Fruit fly (Drosophila melanogaster) whole organism, pupa: Measurements from ENCODE around the gene sad.

Experiments
- CG10348 ChIP-seq: fragments of 200-800 bp; sonication (Bioruptor generic); IDR thresholded peaks from 2 replicates; pipeline ENCODE4 v1.3.6; 2022; ENCODE audit warnings: missing biosample characterization, missing genetic modification characterization
- CG12605 ChIP-seq: fragments of 200-800 bp; sonication (Bioruptor generic); IDR thresholded peaks from 2 replicates; pipeline ENCODE4 v1.3.6; 2022; ENCODE audit warnings: missing biosample characterization, missing genetic modification characterization
- CG13204 ChIP-seq: fragments of 200-800 bp; sonication (Bioruptor generic); optimal IDR thresholded peaks from 2 replicates; lab custom pipeline; 2018; ENCODE audit warnings: missing biosample characterization, mild to moderate bottlenecking, missing genetic modification characterization, moderate library complexity
- CG17806 ChIP-seq: fragments of 200-800 bp; sonication (Bioruptor generic); optimal IDR thresholded peaks from 2 replicates; lab custom pipeline; 2018; ENCODE audit warnings: missing biosample characterization, mild to moderate bottlenecking, missing genetic modification characterization, moderate library complexity
- CG32121 ChIP-seq: fragments of 200-800 bp; sonication (Bioruptor generic); IDR thresholded peaks from 2 replicates; pipeline ENCODE4 v1.3.6; 2022; ENCODE audit warnings: missing biosample characterization, missing genetic modification characterization
- CG34367 ChIP-seq: fragments of 200-800 bp; sonication (Bioruptor generic); optimal IDR thresholded peaks from 2 replicates; lab custom pipeline; 2018; ENCODE audit warnings: missing biosample characterization, mild to moderate bottlenecking, missing genetic modification characterization
- CG8159 ChIP-seq: fragments of 200-800 bp; sonication (Bioruptor generic); optimal IDR thresholded peaks from 3 replicates; lab custom pipeline; 2018; ENCODE audit warnings: missing biosample characterization, mild to moderate bottlenecking, missing genetic modification characterization, moderate library complexity
- CG9948 ChIP-seq: fragments of 200-800 bp; sonication (Bioruptor generic); optimal IDR thresholded peaks from 2 replicates; lab custom pipeline; 2018; ENCODE audit warnings: missing biosample characterization, mild to moderate bottlenecking, missing genetic modification characterization, moderate library complexity
- EcR ChIP-seq: fragments of 200-800 bp; sonication (Bioruptor generic); optimal IDR thresholded peaks from 3 replicates; lab custom pipeline; 2019; ENCODE audit warnings: missing biosample characterization, missing genetic modification characterization, mild to moderate bottlenecking, moderate library complexity, missing genetic modification reagents
- Pif1A ChIP-seq: fragments of 200-800 bp; sonication (Bioruptor generic); optimal IDR thresholded peaks from 3 replicates; lab custom pipeline; 2016; ENCODE audit warnings: missing biosample characterization, missing genetic modification characterization
- Pif1B ChIP-seq: fragments of 200-800 bp; sonication (Bioruptor generic); optimal IDR thresholded peaks from 3 replicates; lab custom pipeline; 2016; ENCODE audit warnings: missing biosample characterization, missing genetic modification characterization
- rn ChIP-seq: fragments of 200-800 bp; sonication (Bioruptor generic); IDR thresholded peaks from 2 replicates; pipeline ENCODE4 v1.3.6; 2022; ENCODE audit warnings: missing biosample characterization, missing genetic modification characterization

DNA sequence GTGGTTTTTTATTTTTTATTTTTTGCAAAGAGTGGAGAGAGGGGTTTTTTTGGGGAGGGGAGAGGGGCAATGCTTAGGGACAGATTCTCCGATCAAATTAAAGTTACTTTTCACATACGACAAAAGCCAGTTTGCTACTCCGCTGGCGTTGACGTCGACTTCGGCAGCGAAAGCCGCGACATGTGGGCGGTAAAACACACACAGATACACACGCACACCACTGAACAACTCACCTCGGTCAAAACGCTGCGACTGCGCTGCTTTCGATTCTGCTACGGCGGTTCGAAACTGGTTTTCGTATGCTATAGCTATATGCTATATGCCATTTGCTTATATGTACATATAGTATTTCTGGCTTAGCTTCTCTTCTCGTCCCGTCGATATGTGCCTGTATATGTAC is 8.5 kb upstream of the sad start:
- TF ChIP-seq CG12605 (GFP tag; lab: Robert Waterston, UW) (no peak), CG13204 (GFP tag; lab: Kevin White, UChicago) (no peak), Pif1A (GFP tag; lab: Kevin White, UChicago) (no peak), CG34367 (no peak), CG32121 (GFP tag; lab: Robert Waterston, UW) (no peak), EcR (no peak), rn (GFP tag; lab: Robert Waterston, UW) (no peak), CG9948 (tag; lab: Kevin White, UChicago) (no peak), CG10348 (GFP tag; lab: Robert Waterston, UW) (no peak), CG8159 (tag; lab: Kevin White, UChicago) (no peak), CG17806 (tag; lab: Kevin White, UChicago) (no peak), Pif1B (no peak)
